Worm (Caenorhabditis elegans) whole organism, early embryonic: ENCODE results near the gene cec-7.

ENCODE experiments used
- B0310.2 ChIP-seq: sonication (generic microtip); optimal IDR thresholded peaks from 2 replicates; lab custom pipeline; 2016; ENCODE audit warnings: mild to moderate bottlenecking, missing genetic modification characterization, missing compliant biosample characterization
- aly-1 ChIP-seq: sonication (generic microtip); optimal IDR thresholded peaks from 2 replicates; lab custom pipeline; 2016; ENCODE audit warnings: missing genetic modification characterization, missing compliant biosample characterization
- ama-1 ChIP-seq: fragments of 150-350 bp; optimal IDR thresholded peaks from 2 replicates; lab custom pipeline; 2014
- ceh-36 ChIP-seq: sonication (generic microtip); optimal IDR thresholded peaks from 2 replicates; lab custom pipeline; 2016; ENCODE audit warnings: missing genetic modification characterization, inconsistent platforms, missing compliant biosample characterization
- ets-7 ChIP-seq: sonication (generic microtip); optimal IDR thresholded peaks from 2 replicates; lab custom pipeline; 2016; ENCODE audit warnings: missing genotype, missing genetic modification characterization, missing compliant biosample characterization
- flt-1 ChIP-seq: fragments of 200-800 bp; sonication (Bioruptor generic); IDR thresholded peaks from 2 replicates; pipeline ENCODE4 v1.3.6; 2022; ENCODE audit warnings: missing genetic modification characterization, missing compliant biosample characterization
- hmbx-1 ChIP-seq: sonication (generic microtip); optimal IDR thresholded peaks from 2 replicates; lab custom pipeline; 2016; ENCODE audit warnings: mild to moderate bottlenecking, missing genetic modification characterization, missing compliant biosample characterization
- hnd-1 ChIP-seq: sonication (generic microtip); optimal IDR thresholded peaks from 2 replicates; lab custom pipeline; 2016; ENCODE audit warnings: missing genetic modification characterization, missing compliant biosample characterization
- pes-1 ChIP-seq: fragments of 200-800 bp; sonication (Bioruptor generic); IDR thresholded peaks from 2 replicates; pipeline ENCODE4 v1.3.6; 2022; ENCODE audit warnings: missing genetic modification reagents, missing genetic modification characterization, missing compliant biosample characterization
- scrt-1 ChIP-seq: fragments of 200-800 bp; sonication (Bioruptor generic); IDR thresholded peaks from 2 replicates; pipeline ENCODE4 v1.3.6; 2022; ENCODE audit warnings: missing genetic modification characterization, missing compliant biosample characterization
- sea-1 ChIP-seq: fragments of 200-800 bp; sonication (Bioruptor generic); conservative IDR thresholded peaks from 2 replicates; pipeline ENCODE4 v1.3.6; 2022; ENCODE audit warnings: missing genetic modification characterization, missing compliant biosample characterization
- tbx-11 ChIP-seq: fragments of 200-800 bp; sonication (Bioruptor generic); IDR thresholded peaks from 2 replicates; pipeline ENCODE4 v1.3.6; 2022; ENCODE audit warnings: missing genetic modification characterization, missing compliant biosample characterization
- tbx-37 ChIP-seq: fragments of 200-800 bp; sonication (Bioruptor generic); conservative IDR thresholded peaks from 2 replicates; pipeline ENCODE4 v1.3.6; 2022; ENCODE audit warnings: missing genetic modification reagents, missing genetic modification characterization, missing compliant biosample characterization

DNA sequence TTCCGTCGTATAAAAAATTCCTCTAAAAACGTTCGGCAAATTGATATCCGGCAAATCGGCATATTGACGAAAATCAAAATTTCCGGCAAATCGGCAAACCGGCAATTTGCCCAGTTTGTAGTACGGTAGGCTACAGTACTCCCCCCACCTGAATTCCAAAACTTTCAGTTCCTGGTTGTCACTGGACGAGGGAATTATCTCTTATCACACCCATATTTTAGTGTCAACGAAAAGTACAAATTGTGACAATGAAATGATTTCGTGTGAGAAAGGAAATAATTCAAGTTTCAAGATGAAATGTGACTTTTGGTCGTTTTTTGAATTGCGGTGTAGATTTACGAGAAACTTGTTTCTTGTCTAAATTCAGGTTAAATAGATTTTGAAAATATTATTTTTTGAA is 44.3 kb downstream of the cec-7 start:
- no peak for TF ChIP-seq scrt-1 (GFP tag; lab: Robert Waterston, UW)
- TF ChIP-seq ama-1 (lab: Kevin White, UChicago): no peak
- TF ChIP-seq ceh-36 (tag; lab: Kevin White, UChicago): no peak
- no peak for TF ChIP-seq tbx-11
- TF ChIP-seq B0310.2: no peak
- TF ChIP-seq pes-1: no peak
- no peak for TF ChIP-seq flt-1 (GFP tag; lab: Robert Waterston, UW)
- no peak for TF ChIP-seq tbx-37 (GFP tag; lab: Robert Waterston, UW)
- TF ChIP-seq ets-7: no peak
- TF ChIP-seq sea-1 (GFP tag; lab: Robert Waterston, UW): no peak
- TF ChIP-seq hnd-1 (tag; lab: Kevin White, UChicago): no peak
- TF ChIP-seq aly-1 (tag; lab: Kevin White, UChicago): no peak
- TF ChIP-seq hmbx-1: no peak
